Fruit fly (Drosophila melanogaster) whole organism, embryonic: ENCODE data around the gene Atu.

ENCODE experiments used
- Abd-B ChIP-seq: fragments of 200-800 bp; sonication (Bioruptor generic); optimal IDR thresholded peaks from 2 replicates; lab custom pipeline; 2018; ENCODE audit warnings: missing biosample characterization, mild to moderate bottlenecking, missing genetic modification characterization, moderate library complexity
- BEAF-32 ChIP-seq: fragments of 200-800 bp; sonication (Bioruptor generic); optimal IDR thresholded peaks from 3 replicates; lab custom pipeline; 2017; ENCODE audit warnings: missing biosample characterization, missing genetic modification characterization, mild to moderate bottlenecking, moderate library complexity, missing genetic modification reagents
- CG11456 ChIP-seq: fragments of 200-800 bp; sonication (Bioruptor generic); IDR thresholded peaks from 3 replicates; pipeline ENCODE4 v1.3.6; 2022; ENCODE audit warnings: missing biosample characterization, missing genetic modification characterization
- CG14014 ChIP-seq: fragments of 200-800 bp; sonication (Bioruptor generic); IDR thresholded peaks from 2 replicates; pipeline ENCODE4 v1.3.6; 2022; ENCODE audit warnings: missing biosample characterization, missing genetic modification characterization
- CG15696 ChIP-seq: fragments of 200-800 bp; sonication (Bioruptor generic); optimal IDR thresholded peaks from 2 replicates; lab custom pipeline; 2019; ENCODE audit warnings: missing biosample characterization, mild to moderate bottlenecking, missing genetic modification characterization, moderate library complexity
- CG17186 ChIP-seq: fragments of 200-800 bp; sonication (Bioruptor generic); optimal IDR thresholded peaks from 3 replicates; lab custom pipeline; 2017; ENCODE audit warnings: missing biosample characterization, missing genetic modification reagents, missing genetic modification characterization
- CG18262 ChIP-seq: fragments of 200-800 bp; optimal IDR thresholded peaks from 3 replicates; lab custom pipeline; 2019; ENCODE audit warnings: missing biosample characterization, mild to moderate bottlenecking, missing genetic modification characterization, moderate library complexity
- CG2199 ChIP-seq: fragments of 200-800 bp; sonication (Bioruptor generic); IDR thresholded peaks from 3 replicates; pipeline ENCODE4 v1.3.6; 2022; ENCODE audit warnings: missing biosample characterization, missing genetic modification characterization
- CG30431 ChIP-seq: fragments of 200-800 bp; sonication (Bioruptor generic); optimal IDR thresholded peaks from 2 replicates; lab custom pipeline; 2017; ENCODE audit warnings: missing biosample characterization, missing genetic modification characterization
- CG3281 ChIP-seq: fragments of 200-800 bp; sonication (Bioruptor generic); optimal IDR thresholded peaks from 3 replicates; lab custom pipeline; 2017; ENCODE audit warnings: missing biosample characterization, mild to moderate bottlenecking, missing genetic modification characterization
- CG34224 ChIP-seq: fragments of 200-800 bp; sonication (Bioruptor generic); IDR thresholded peaks from 3 replicates; pipeline ENCODE4 v1.3.6; 2022; ENCODE audit warnings: missing biosample characterization, missing genetic modification characterization; ENCODE audit not compliant: partially characterized antibody
- CG42726 ChIP-seq: fragments of 200-800 bp; sonication (Bioruptor generic); IDR thresholded peaks from 2 replicates; pipeline ENCODE4 v1.3.6; 2022; ENCODE audit warnings: missing biosample characterization, missing genetic modification characterization; ENCODE audit not compliant: partially characterized antibody
- CG4360 ChIP-seq: fragments of 200-800 bp; sonication (Bioruptor generic); IDR thresholded peaks from 2 replicates; pipeline ENCODE4 v1.3.6; 2022; ENCODE audit warnings: missing biosample characterization, missing genetic modification characterization
- CG4854 ChIP-seq: fragments of 200-800 bp; sonication (Bioruptor generic); optimal IDR thresholded peaks from 2 replicates; lab custom pipeline; 2016; ENCODE audit warnings: missing biosample characterization, missing genetic modification characterization, inconsistent platforms
- CG7271 ChIP-seq: fragments of 200-800 bp; sonication (Bioruptor generic); optimal IDR thresholded peaks from 2 replicates; lab custom pipeline; 2018; ENCODE audit warnings: missing biosample characterization, mild to moderate bottlenecking, missing genetic modification characterization, moderate library complexity
- CG8388 ChIP-seq: fragments of 200-800 bp; sonication (Bioruptor generic); optimal IDR thresholded peaks from 2 replicates; lab custom pipeline; 2019; ENCODE audit warnings: missing biosample characterization, mild to moderate bottlenecking, missing genetic modification characterization, moderate library complexity
- CG9437 ChIP-seq: fragments of 200-800 bp; sonication (Bioruptor generic); optimal IDR thresholded peaks from 2 replicates; lab custom pipeline; 2018; ENCODE audit warnings: missing biosample characterization, mild to moderate bottlenecking, missing genetic modification characterization
- D ChIP-seq, 2 experiments: fragments of 200-800 bp in 1 of 2; fragments of >200 bp in 1 of 2; sonication (Bioruptor generic) in 1 of 2; optimal IDR thresholded peaks; 2 replicates in 1 of 2; 3 replicates in 1 of 2; lab custom pipeline; 2017; ENCODE audit warnings: mild to moderate bottlenecking in 1 of 2, missing biosample characterization in 1 of 2, missing genetic modification characterization in 1 of 2, missing genetic modification reagents in 1 of 2
- Deaf1 ChIP-seq: fragments of 200-800 bp; optimal IDR thresholded peaks from 3 replicates; lab custom pipeline; 2019; ENCODE audit warnings: missing biosample characterization, mild to moderate bottlenecking, missing genetic modification characterization, moderate library complexity
- Dll ChIP-seq: fragments of 200-800 bp; sonication (Bioruptor generic); IDR thresholded peaks from 4 replicates; pipeline ENCODE4 v1.3.6; 2022; ENCODE audit warnings: missing biosample characterization, missing genetic modification characterization; ENCODE audit not compliant: partially characterized antibody
- Gug ChIP-seq: fragments of 200-800 bp; sonication (Bioruptor generic); IDR thresholded peaks from 4 replicates; pipeline ENCODE4 v1.3.6; 2022; ENCODE audit warnings: missing biosample characterization, missing genetic modification characterization
- Lim3 ChIP-seq: fragments of 200-800 bp; sonication (Bioruptor generic); IDR thresholded peaks from 2 replicates; pipeline ENCODE4 v1.3.6; 2022; ENCODE audit warnings: missing biosample characterization, missing genetic modification characterization
- MESR4 ChIP-seq: fragments of 200-800 bp; sonication (Bioruptor generic); optimal IDR thresholded peaks from 2 replicates; lab custom pipeline; 2018; ENCODE audit warnings: missing biosample characterization, mild to moderate bottlenecking, missing genetic modification characterization, moderate library complexity
- Mrtf ChIP-seq: fragments of 200-800 bp; sonication (Bioruptor generic); IDR thresholded peaks from 3 replicates; pipeline ENCODE4 v1.3.6; 2022; ENCODE audit warnings: missing biosample characterization, missing genetic modification characterization
- Pdp1 ChIP-seq, 2 experiments: fragments of 200-800 bp; sonication (Bioruptor generic); optimal IDR thresholded peaks; 3 replicates each; lab custom pipeline; 2016; ENCODE audit warnings: missing biosample characterization in 2 of 2, missing genetic modification characterization in 2 of 2, mild to moderate bottlenecking in 1 of 2, moderate library complexity in 1 of 2
- Sry-β ChIP-seq: fragments of 200-800 bp; sonication (Bioruptor generic); optimal IDR thresholded peaks from 2 replicates; lab custom pipeline; 2018; ENCODE audit warnings: missing biosample characterization, mild to moderate bottlenecking, missing genetic modification characterization, moderate library complexity
- Sry-δ ChIP-seq: fragments of 200-800 bp; sonication (Bioruptor generic); optimal IDR thresholded peaks from 2 replicates; lab custom pipeline; 2016; ENCODE audit warnings: missing biosample characterization, missing genetic modification characterization
- Xbp1 ChIP-seq: fragments of 200-800 bp; sonication (Bioruptor generic); optimal IDR thresholded peaks from 3 replicates; lab custom pipeline; 2016; ENCODE audit warnings: missing biosample characterization, mild to moderate bottlenecking, missing genetic modification characterization
- bab2 ChIP-seq: fragments of 200-800 bp; sonication (Bioruptor generic); optimal IDR thresholded peaks from 2 replicates; lab custom pipeline; 2016; ENCODE audit warnings: missing biosample characterization, missing genetic modification characterization
- chif ChIP-seq, 2 experiments: fragments of 200-800 bp; sonication (Bioruptor generic); optimal IDR thresholded peaks; 3 replicates each; lab custom pipeline; 2016; ENCODE audit warnings: missing biosample characterization in 2 of 2, missing genetic modification characterization in 2 of 2
- ci ChIP-seq: fragments of 200-800 bp; sonication (Bioruptor generic); IDR thresholded peaks from 3 replicates; pipeline ENCODE4 v1.3.6; 2022; ENCODE audit warnings: missing biosample characterization, missing genetic modification characterization
- crp ChIP-seq, 2 experiments: fragments of 200-800 bp; sonication (Bioruptor generic); optimal IDR thresholded peaks; 2 replicates in 1 of 2; 3 replicates in 1 of 2; lab custom pipeline; 2017; ENCODE audit warnings: missing biosample characterization in 2 of 2, missing genetic modification characterization in 2 of 2, mild to moderate bottlenecking in 1 of 2, moderate library complexity in 1 of 2
- en ChIP-seq: fragments of 200-800 bp; sonication (Bioruptor generic); optimal IDR thresholded peaks from 2 replicates; lab custom pipeline; 2016; ENCODE audit warnings: missing biosample characterization, missing genetic modification characterization
- fd64A ChIP-seq: fragments of 200-800 bp; sonication (Bioruptor generic); optimal IDR thresholded peaks from 3 replicates; lab custom pipeline; 2018; ENCODE audit warnings: missing biosample characterization, mild to moderate bottlenecking, missing genetic modification characterization
- inv ChIP-seq: fragments of 200-800 bp; sonication (Bioruptor generic); IDR thresholded peaks from 2 replicates; pipeline ENCODE4 v1.3.6; 2022; ENCODE audit warnings: missing biosample characterization, missing genetic modification characterization; ENCODE audit not compliant: partially characterized antibody
- kah ChIP-seq: fragments of 200-800 bp; sonication (Bioruptor generic); optimal IDR thresholded peaks from 2 replicates; lab custom pipeline; 2018; ENCODE audit warnings: missing biosample characterization, mild to moderate bottlenecking, missing genetic modification characterization
- knrl ChIP-seq: fragments of 200-800 bp; sonication (Bioruptor generic); IDR thresholded peaks from 3 replicates; pipeline ENCODE4 v1.3.6; 2022; ENCODE audit warnings: missing biosample characterization, missing genetic modification characterization; ENCODE audit not compliant: partially characterized antibody
- nerfin-2 ChIP-seq: fragments of 200-800 bp; sonication (Bioruptor generic); IDR thresholded peaks from 2 replicates; pipeline ENCODE4 v1.3.6; 2022; ENCODE audit warnings: missing biosample characterization, missing genetic modification characterization; ENCODE audit not compliant: partially characterized antibody
- nom ChIP-seq: fragments of 200-800 bp; sonication (Bioruptor generic); optimal IDR thresholded peaks from 2 replicates; lab custom pipeline; 2017; ENCODE audit warnings: missing biosample characterization, missing genetic modification characterization, mild to moderate bottlenecking, moderate library complexity, missing genetic modification reagents
- oc ChIP-seq: fragments of 200-800 bp; sonication (Bioruptor generic); optimal IDR thresholded peaks from 2 replicates; lab custom pipeline; 2018; ENCODE audit warnings: missing biosample characterization, mild to moderate bottlenecking, missing genetic modification characterization, moderate library complexity
- row ChIP-seq: fragments of 200-800 bp; sonication (Bioruptor generic); IDR thresholded peaks from 3 replicates; pipeline ENCODE4 v1.3.6; 2022; ENCODE audit warnings: missing biosample characterization, missing genetic modification characterization
- sd ChIP-seq: fragments of 200-800 bp; sonication (Bioruptor generic); optimal IDR thresholded peaks from 3 replicates; lab custom pipeline; 2018; ENCODE audit warnings: missing biosample characterization, mild to moderate bottlenecking, missing genetic modification characterization, moderate library complexity
- sens-2 ChIP-seq: fragments of 200-800 bp; sonication (Bioruptor generic); IDR thresholded peaks from 2 replicates; pipeline ENCODE4 v1.3.6; 2022; ENCODE audit warnings: missing biosample characterization, missing genetic modification characterization
- stwl ChIP-seq: fragments of 200-800 bp; sonication (Bioruptor generic); optimal IDR thresholded peaks from 3 replicates; lab custom pipeline; 2018; ENCODE audit warnings: missing biosample characterization, mild to moderate bottlenecking, missing genetic modification characterization, moderate library complexity
- sug ChIP-seq: fragments of 200-800 bp; optimal IDR thresholded peaks from 2 replicates; lab custom pipeline; 2019; ENCODE audit warnings: missing biosample characterization, mild to moderate bottlenecking, missing genetic modification characterization, moderate library complexity
- tin ChIP-seq: fragments of 200-800 bp; sonication (Bioruptor generic); optimal IDR thresholded peaks from 3 replicates; lab custom pipeline; 2016; ENCODE audit warnings: missing biosample characterization, missing genetic modification characterization
- tx ChIP-seq: fragments of 200-800 bp; sonication (Bioruptor generic); optimal IDR thresholded peaks from 2 replicates; lab custom pipeline; 2016; ENCODE audit warnings: missing biosample characterization, missing genetic modification characterization
- zen ChIP-seq: fragments of 200-800 bp; sonication (Bioruptor generic); optimal IDR thresholded peaks from 3 replicates; lab custom pipeline; 2018; ENCODE audit warnings: missing biosample characterization, mild to moderate bottlenecking, missing genetic modification characterization, moderate library complexity

The Atu gene

dm6 chr3R:5564775-5565190 lies 48.4 kb upstream of the Atu start, which contains the start of the genes CG14671 and CG12746 (continued):
- peak; percentile 4 for TF ChIP-seq nom
- TF ChIP-seq bab2 (GFP tag; lab: Kevin White, UChicago), result no peak
- no peak for TF ChIP-seq inv
- peak; percentile 68 to 96 for TF ChIP-seq crp (GFP tag; optimal IDR thresholded peaks at IDR 0.05; lab: Kevin White, UChicago)
- TF ChIP-seq Pdp1 (GFP tag; optimal IDR thresholded peaks at IDR 0.05; lab: Kevin White, UChicago), result peak in 1 of 2 experiments; percentile 18
- no peak for TF ChIP-seq sens-2 (GFP tag; lab: Robert Waterston, UW)
- no peak for TF ChIP-seq CG9437 (GFP tag; lab: Kevin White, UChicago)
- 0 out of 3 replicates have a peak, but pooled peaks have one; percentile 9 for TF ChIP-seq knrl (GFP tag; lab: Robert Waterston, UW)
- TF ChIP-seq Sry-β (GFP tag; lab: Kevin White, UChicago), result peak; percentile 88
- TF ChIP-seq sd (tag; lab: Kevin White, UChicago), result no peak
- no peak for TF ChIP-seq CG18262 (tag; lab: Kevin White, UChicago)
- TF ChIP-seq CG8388, result no peak
- no peak for TF ChIP-seq Abd-B (GFP tag; lab: Kevin White, UChicago)
- peak; percentile 50 for TF ChIP-seq MESR4
- TF ChIP-seq fd64A (GFP tag; lab: Kevin White, UChicago), result peak; percentile 4
- no peak for TF ChIP-seq tin
- peak; percentile 48 for TF ChIP-seq CG4360 (GFP tag; lab: Robert Waterston, UW)
- TF ChIP-seq Mrtf (GFP tag; lab: Robert Waterston, UW), result 0 out of 3 replicates have a peak, but pooled peaks have one; percentile 26
- no peak for TF ChIP-seq en (GFP tag; lab: Kevin White, UChicago)
- TF ChIP-seq oc (tag; lab: Kevin White, UChicago), result no peak
- TF ChIP-seq zen (tag; lab: Kevin White, UChicago), result no peak
- TF ChIP-seq tx (GFP tag; lab: Kevin White, UChicago), result peak; percentile 14
- 0 out of 3 replicates have a peak, but pooled peaks have one; percentile 27 for TF ChIP-seq CG34224 (GFP tag; lab: Robert Waterston, UW)
- no peak for TF ChIP-seq CG14014
- TF ChIP-seq CG30431 (GFP tag; lab: Kevin White, UChicago), result no peak
- peak; percentile 99 for TF ChIP-seq CG3281 (GFP tag; lab: Kevin White, UChicago)
- TF ChIP-seq ci, result peak; percentile 55; the same call in 1 of the 3 replicates
- TF ChIP-seq kah (GFP tag; lab: Kevin White, UChicago), result peak; percentile 39
- TF ChIP-seq CG15696 (tag; lab: Kevin White, UChicago), result no peak
- no peak for TF ChIP-seq CG7271
- peak; percentile 28 for TF ChIP-seq BEAF-32 (GFP tag; lab: Kevin White, UChicago)
- TF ChIP-seq Xbp1 (GFP tag; lab: Kevin White, UChicago), result no peak
- peak; percentile 36; the same call in 1 of the 2 replicates for TF ChIP-seq nerfin-2 (GFP tag; lab: Robert Waterston, UW)
- peak; percentile 26 for TF ChIP-seq CG17186 (GFP tag; lab: Kevin White, UChicago)
- TF ChIP-seq sug (tag; lab: Kevin White, UChicago), result peak; percentile 37
- TF ChIP-seq Deaf1 (tag; lab: Kevin White, UChicago), result peak; percentile 58
- TF ChIP-seq row (GFP tag; lab: Robert Waterston, UW), result 0 out of 3 replicates have a peak, but pooled peaks have one; percentile 17
- peak; percentile 51; the same call in 2 of the 4 replicates for TF ChIP-seq Dll
- peak; percentile 4 for TF ChIP-seq Sry-δ
- no peak for TF ChIP-seq CG2199 (GFP tag; lab: Robert Waterston, UW)
- TF ChIP-seq CG42726, result no peak
- TF ChIP-seq CG4854 (GFP tag; lab: Kevin White, UChicago), result no peak
- no peak for TF ChIP-seq Lim3
- peak; percentile 35 for TF ChIP-seq stwl (tag; lab: Kevin White, UChicago)
- no peak for TF ChIP-seq Gug (GFP tag; lab: Robert Waterston, UW)
- no peak for TF ChIP-seq CG11456 (GFP tag; lab: Robert Waterston, UW)
- TF ChIP-seq chif (GFP tag; optimal IDR thresholded peaks at IDR 0.05; lab: Kevin White, UChicago), result no peak
- TF ChIP-seq D (optimal IDR thresholded peaks at IDR 0.05; lab: Kevin White, UChicago), result no peak
- TF ChIP-seq D (GFP tag; optimal IDR thresholded peaks at IDR 0.05; lab: Kevin White, UChicago), result no peak
